Worm (Caenorhabditis elegans) whole organism, L2 larva: ENCODE data around the gene fbxa-143.

ENCODE experiments used
- C34F6.9 ChIP-seq: fragments of 150-350 bp; optimal IDR thresholded peaks from 2 replicates; lab custom pipeline; 2014; ENCODE audit warnings: missing biosample characterization, missing genetic modification characterization
- ZK546.5 ChIP-seq: sonication (generic microtip); optimal IDR thresholded peaks from 2 replicates; lab custom pipeline; 2017; ENCODE audit warnings: missing biosample characterization, missing genetic modification characterization
- alr-1 ChIP-seq: fragments of 150-350 bp; optimal IDR thresholded peaks from 2 replicates; lab custom pipeline; 2014; ENCODE audit warnings: missing biosample characterization, missing genetic modification characterization
- aly-2 ChIP-seq: fragments of 150-350 bp; optimal IDR thresholded peaks from 2 replicates; lab custom pipeline; 2014; ENCODE audit warnings: missing biosample characterization, missing genetic modification characterization
- blmp-1 ChIP-seq: sonication (generic microtip); optimal IDR thresholded peaks from 2 replicates; lab custom pipeline; 2017; ENCODE audit warnings: missing genetic modification characterization, mild to moderate bottlenecking, missing compliant biosample characterization, antibody characterized with exemption, moderate library complexity; ENCODE audit not compliant: insufficient read depth
- ceh-16 ChIP-seq: fragments of 150-350 bp; optimal IDR thresholded peaks from 2 replicates; lab custom pipeline; 2014; ENCODE audit warnings: missing biosample characterization, missing genetic modification characterization
- crh-2 ChIP-seq: sonication (generic microtip); optimal IDR thresholded peaks from 2 replicates; lab custom pipeline; 2017; ENCODE audit warnings: missing biosample characterization, missing genetic modification characterization
- dmd-4 ChIP-seq: sonication (generic microtip); optimal IDR thresholded peaks from 2 replicates; lab custom pipeline; 2017; ENCODE audit warnings: missing biosample characterization, missing genetic modification characterization
- elt-1 ChIP-seq: fragments of 150-350 bp; optimal IDR thresholded peaks from 2 replicates; lab custom pipeline; 2014; ENCODE audit warnings: missing biosample characterization, missing genetic modification characterization
- elt-3 ChIP-seq: sonication (generic microtip); optimal IDR thresholded peaks from 2 replicates; lab custom pipeline; 2017; ENCODE audit warnings: missing biosample characterization, missing genetic modification characterization
- fos-1 ChIP-seq: fragments of 150-350 bp; optimal IDR thresholded peaks from 2 replicates; lab custom pipeline; 2014; ENCODE audit warnings: missing biosample characterization, missing genetic modification characterization
- gmeb-1 ChIP-seq: fragments of 150-350 bp; optimal IDR thresholded peaks from 2 replicates; lab custom pipeline; 2014; ENCODE audit warnings: missing biosample characterization, missing genetic modification characterization
- lin-11 ChIP-seq: fragments of 150-350 bp; sonication (generic microtip); optimal IDR thresholded peaks from 2 replicates; lab custom pipeline; 2014; ENCODE audit warnings: missing biosample characterization, missing genetic modification characterization, inconsistent platforms, mixed read lengths
- lin-13 ChIP-seq: fragments of 150-350 bp; optimal IDR thresholded peaks from 2 replicates; lab custom pipeline; 2014; ENCODE audit warnings: missing biosample characterization, missing genetic modification reagents, missing genetic modification characterization
- lin-39 ChIP-seq: fragments of 150-350 bp; optimal IDR thresholded peaks from 2 replicates; lab custom pipeline; 2014; ENCODE audit warnings: missing biosample characterization, missing genetic modification reagents, missing genetic modification characterization
- lsy-2 ChIP-seq, 2 experiments: fragments of 150-350 bp in 1 of 2; sonication (generic microtip) in 1 of 2; optimal IDR thresholded peaks; 2 replicates each; lab custom pipeline; 2014 to 2017; ENCODE audit warnings: missing biosample characterization in 2 of 2, missing genetic modification characterization in 2 of 2
- mab-5 ChIP-seq: fragments of 150-350 bp; optimal IDR thresholded peaks from 2 replicates; lab custom pipeline; 2014; ENCODE audit warnings: missing biosample characterization, missing genetic modification characterization
- mbf-1 ChIP-seq: sonication (generic microtip); optimal IDR thresholded peaks from 2 replicates; lab custom pipeline; 2017; ENCODE audit warnings: missing biosample characterization, missing genetic modification characterization
- mdl-1 ChIP-seq, 2 experiments: fragments of 150-350 bp in 1 of 2; sonication (generic microtip) in 1 of 2; optimal IDR thresholded peaks; 2 replicates each; lab custom pipeline; 2017; ENCODE audit warnings: missing biosample characterization in 2 of 2, missing genetic modification characterization in 2 of 2
- nhr-10 ChIP-seq: sonication (generic microtip); optimal IDR thresholded peaks from 2 replicates; lab custom pipeline; 2017; ENCODE audit warnings: missing biosample characterization, missing genetic modification characterization
- nhr-12 ChIP-seq: fragments of 150-350 bp; optimal IDR thresholded peaks from 2 replicates; lab custom pipeline; 2014; ENCODE audit warnings: missing biosample characterization, missing genetic modification characterization
- nhr-129 ChIP-seq: fragments of 150-350 bp; optimal IDR thresholded peaks from 2 replicates; lab custom pipeline; 2014; ENCODE audit warnings: missing biosample characterization, missing genetic modification characterization
- nhr-21 ChIP-seq: fragments of 150-350 bp; optimal IDR thresholded peaks from 2 replicates; lab custom pipeline; 2014; ENCODE audit warnings: missing biosample characterization, missing genetic modification characterization
- nhr-23 ChIP-seq: fragments of 150-350 bp; optimal IDR thresholded peaks from 2 replicates; lab custom pipeline; 2014; ENCODE audit warnings: missing biosample characterization, missing genetic modification reagents, missing genetic modification characterization
- nhr-237 ChIP-seq: fragments of 150-350 bp; optimal IDR thresholded peaks from 2 replicates; lab custom pipeline; 2014; ENCODE audit warnings: missing biosample characterization, missing genetic modification characterization
- nhr-25 ChIP-seq: fragments of 150-350 bp; sonication (generic microtip); optimal IDR thresholded peaks from 3 replicates; lab custom pipeline; 2014; ENCODE audit warnings: missing biosample characterization, missing genetic modification characterization
- nhr-77 ChIP-seq: fragments of 150-350 bp; optimal IDR thresholded peaks from 2 replicates; lab custom pipeline; 2014; ENCODE audit warnings: missing biosample characterization, missing genetic modification characterization
- peb-1 ChIP-seq: fragments of 150-350 bp; optimal IDR thresholded peaks from 2 replicates; lab custom pipeline; 2014; ENCODE audit warnings: missing biosample characterization, missing genetic modification characterization
- sem-4 ChIP-seq: fragments of 150-350 bp; optimal IDR thresholded peaks from 2 replicates; lab custom pipeline; 2014; ENCODE audit warnings: missing biosample characterization, missing genetic modification reagents, missing genetic modification characterization
- skn-1 ChIP-seq: sonication (generic microtip); optimal IDR thresholded peaks from 2 replicates; lab custom pipeline; 2017; ENCODE audit warnings: missing biosample characterization, missing genetic modification characterization
- sma-3 ChIP-seq: sonication (generic microtip); optimal IDR thresholded peaks from 2 replicates; lab custom pipeline; 2016; ENCODE audit warnings: missing genetic modification reagents, missing genetic modification characterization, missing compliant biosample characterization
- sma-9 ChIP-seq, 2 experiments: fragments of 150-350 bp in 1 of 2; sonication (generic microtip) in 1 of 2; optimal IDR thresholded peaks; 2 replicates each; lab custom pipeline; 2014 to 2016; ENCODE audit warnings: missing genetic modification characterization in 2 of 2, mild to moderate bottlenecking in 1 of 2, missing biosample characterization in 1 of 2, missing compliant biosample characterization in 1 of 2, missing genetic modification reagents in 1 of 2, moderate library complexity in 1 of 2
- snpc-4 ChIP-seq: fragments of 150-350 bp; optimal IDR thresholded peaks from 2 replicates; lab custom pipeline; 2014; ENCODE audit warnings: missing biosample characterization, missing genetic modification characterization
- unc-62 ChIP-seq: fragments of 150-350 bp; optimal IDR thresholded peaks from 2 replicates; lab custom pipeline; 2014; ENCODE audit warnings: missing biosample characterization, missing genetic modification reagents, missing genetic modification characterization
- zag-1 ChIP-seq: fragments of 150-350 bp; optimal IDR thresholded peaks from 2 replicates; lab custom pipeline; 2014; ENCODE audit warnings: missing biosample characterization, missing genetic modification characterization
- ztf-1 ChIP-seq: fragments of 200-800 bp; sonication (Bioruptor generic); conservative IDR thresholded peaks from 2 replicates; pipeline ENCODE4 v1.3.6; 2022; ENCODE audit warnings: missing genetic modification characterization, missing compliant biosample characterization
- ztf-11 ChIP-seq: sonication (generic microtip); optimal IDR thresholded peaks from 2 replicates; lab custom pipeline; 2017; ENCODE audit warnings: missing biosample characterization, missing genetic modification characterization
- ztf-4 ChIP-seq: fragments of 150-350 bp; optimal IDR thresholded peaks from 2 replicates; lab custom pipeline; 2014; ENCODE audit warnings: missing biosample characterization, missing genetic modification characterization

Gene fbxa-143

ce11 chrV:16129116-16129515, 1.8 kb upstream of the fbxa-143 start:
- TF ChIP-seq fos-1 (peak; percentile 21), ZK546.5 (tag; lab: Kevin White, UChicago) (no peak)

ce11 chrV:16124739-16125138, 2.6 kb downstream of the fbxa-143 start, which contains the start of gene nhr-111:
Gene nhr-111, minus strand, starts transcription at chrV:16124839.
- TF ChIP-seq sem-4 (tag; lab: Kevin White, UChicago) = no peak
- TF ChIP-seq sma-3 (GFP tag; lab: Kevin White, UChicago) = no peak
- TF ChIP-seq crh-2 (tag; lab: Kevin White, UChicago) = no peak
- TF ChIP-seq nhr-25 (tag; lab: Kevin White, UChicago) = no peak
- TF ChIP-seq ztf-1 (GFP tag; lab: Robert Waterston, UW) = no peak
- no peak for TF ChIP-seq gmeb-1 (tag; lab: Kevin White, UChicago)
- TF ChIP-seq ztf-4 (tag; lab: Kevin White, UChicago) = no peak
- no peak for TF ChIP-seq fos-1
- TF ChIP-seq dmd-4 (tag; lab: Kevin White, UChicago) = no peak
- no peak for TF ChIP-seq lsy-2 (tag; optimal IDR thresholded peaks at IDR 0.05; lab: Kevin White, UChicago)
- TF ChIP-seq snpc-4 (tag; lab: Kevin White, UChicago) = no peak
- no peak for TF ChIP-seq blmp-1 (tag; lab: Kevin White, UChicago)
- TF ChIP-seq peb-1 = no peak
- no peak for TF ChIP-seq lin-39 (tag; lab: Kevin White, UChicago)
- no peak for TF ChIP-seq mbf-1 (tag; lab: Kevin White, UChicago)
- no peak for TF ChIP-seq ztf-11 (tag; lab: Kevin White, UChicago)
- TF ChIP-seq alr-1 (tag; lab: Kevin White, UChicago) = no peak
- TF ChIP-seq zag-1 = no peak

- TF ChIP-seq fos-1 (peak; percentile 24), elt-3 (no peak)
These were observed 5.8 kb downstream of the fbxa-143 start for ce11 chrV:16121451-16121850.

ce11 chrV:16120922-16121321, 6.4 kb downstream of the fbxa-143 start, which contains the start of gene skr-3:
Gene skr-3, plus strand, starts transcription at chrV:16121084.
- TF ChIP-seq fos-1 (peak; percentile 71), C34F6.9 (tag; lab: Kevin White, UChicago) (no peak), sma-9 (GFP tag; optimal IDR thresholded peaks at IDR 0.05; lab: Kevin White, UChicago) (peak; percentile 38), sma-9 (tag; optimal IDR thresholded peaks at IDR 0.05; lab: Kevin White, UChicago) (no peak), nhr-23 (tag; lab: Kevin White, UChicago) (no peak)

- no peak for TF ChIP-seq mab-5 (tag; lab: Kevin White, UChicago)
- TF ChIP-seq crh-2 (tag; lab: Kevin White, UChicago) = no peak
- TF ChIP-seq nhr-10 = no peak
- TF ChIP-seq alr-1 (tag; lab: Kevin White, UChicago) = no peak
- TF ChIP-seq skn-1 (tag; lab: Kevin White, UChicago) = no peak
- TF ChIP-seq nhr-12 = no peak
- no peak for TF ChIP-seq lin-11
- TF ChIP-seq ceh-16 (tag; lab: Kevin White, UChicago) = no peak
- TF ChIP-seq nhr-21 (tag; lab: Kevin White, UChicago) = no peak
- no peak for TF ChIP-seq peb-1
- no peak for TF ChIP-seq lin-39 (tag; lab: Kevin White, UChicago)
- TF ChIP-seq unc-62 (GFP tag; lab: Kevin White, UChicago) = no peak
- TF ChIP-seq ZK546.5 (tag; lab: Kevin White, UChicago) = no peak
- TF ChIP-seq sma-9 (GFP tag; optimal IDR thresholded peaks at IDR 0.05; lab: Kevin White, UChicago) = no peak
- TF ChIP-seq sma-9 (tag; optimal IDR thresholded peaks at IDR 0.05; lab: Kevin White, UChicago) = no peak
- no peak for TF ChIP-seq nhr-129
- no peak for TF ChIP-seq lin-13 (GFP tag; lab: Kevin White, UChicago)
These were observed 6.8 kb downstream of the fbxa-143 start for ce11 chrV:16120499-16120898.

- no peak for TF ChIP-seq nhr-237
- no peak for TF ChIP-seq nhr-21 (tag; lab: Kevin White, UChicago)
- no peak for TF ChIP-seq aly-2 (tag; lab: Kevin White, UChicago)
- no peak for TF ChIP-seq blmp-1 (tag; lab: Kevin White, UChicago)
- TF ChIP-seq mdl-1 (tag; optimal IDR thresholded peaks at IDR 0.05; lab: Kevin White, UChicago) = no peak
- TF ChIP-seq nhr-77 (tag; lab: Kevin White, UChicago) = no peak
- TF ChIP-seq elt-1 (tag; lab: Kevin White, UChicago) = no peak
- no peak for TF ChIP-seq C34F6.9 (tag; lab: Kevin White, UChicago)
- no peak for TF ChIP-seq ztf-11 (tag; lab: Kevin White, UChicago)
- TF ChIP-seq lsy-2 (tag; optimal IDR thresholded peaks at IDR 0.05; lab: Kevin White, UChicago) = no peak
- TF ChIP-seq ceh-16 (tag; lab: Kevin White, UChicago) = no peak
- TF ChIP-seq lin-39 (tag; lab: Kevin White, UChicago) = no peak
- no peak for TF ChIP-seq nhr-129
- TF ChIP-seq nhr-12 = no peak
- TF ChIP-seq, all 48 proteins: peak for 0
These were observed 8.7 kb downstream of the fbxa-143 start, which contains the start of gene str-103 for ce11 chrV:16118601-16119000. Gene str-103, minus strand, starts transcription at chrV:16118701.
